Fruit fly (Drosophila melanogaster) Kc167 (cell line): Measurements from ENCODE around the gene CG9626.

ENCODE experiments used
- insv ChIP-seq: fragments of >200 bp; optimal IDR thresholded peaks from 3 replicates; lab custom pipeline; 2018; ENCODE audit warnings: missing external identifiers
- psq ChIP-seq: fragments of >200 bp; optimal IDR thresholded peaks from 2 replicates; lab custom pipeline; 2017; ENCODE audit warnings: missing external identifiers
- ttk ChIP-seq: sonication (Bioruptor generic); optimal IDR thresholded peaks from 2 replicates; lab custom pipeline; 2017; ENCODE audit warnings: missing external identifiers

- TF ChIP-seq ttk (lab: Kevin White, UChicago) = no peak
- TF ChIP-seq psq (lab: Kevin White, UChicago) = no peak
- no peak for TF ChIP-seq insv (lab: Kevin White, UChicago)
Observed at dm6 chr3R:8287697-8288096, 13.1 kb downstream of the CG9626 start, which contains the start of gene Nazo.
